3 fruit fly cellular contexts compared by ENCODE assay signal in the genomic region with DNA sequence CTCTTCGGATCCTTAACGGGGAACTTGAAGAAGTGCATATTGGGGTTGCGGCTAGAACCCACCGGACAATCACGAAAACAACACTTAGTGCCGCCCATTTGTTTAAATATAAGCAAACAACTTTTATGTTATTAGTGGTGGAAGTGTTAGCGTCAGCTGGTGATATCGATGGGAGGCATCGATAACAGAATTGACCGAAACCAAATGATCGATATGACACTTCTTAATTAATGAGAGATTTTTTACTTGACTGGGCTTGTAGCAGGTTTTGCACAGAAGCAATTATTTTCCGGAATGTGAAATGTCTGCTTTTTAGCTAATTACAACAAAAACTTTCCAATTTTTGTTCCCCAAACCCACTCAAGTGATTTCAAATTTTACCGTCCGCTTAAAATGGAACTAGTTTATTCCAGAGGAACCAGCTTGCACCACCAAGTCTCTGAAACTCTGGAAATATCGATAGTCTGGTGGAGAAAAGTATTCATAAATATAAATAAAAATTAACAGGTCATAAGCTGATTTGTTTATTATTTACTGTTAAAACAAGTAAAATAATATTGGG.
A peak's percentile ranks its signal among the peaks of the same experiment; 100 is the strongest.
TF ChIP-seq lines count a peak whose summit lies in the region.

A gene (minus strand): TSS at position 159 of the 562 bp plus-strand sequence.

- no peak for TF ChIP-seq CTCF in whole organism, embryonic (GFP tag; optimal IDR thresholded peaks at IDR 0.05; lab: Kevin White, UChicago)

TF ChIP-seq in whole organism, embryonic, 481 proteins besides CTCF, POLR2A, EP300 and RAD21 (continues in another document):
- TF ChIP-seq tna (GFP tag; IDR thresholded peaks at IDR 0.05; lab: Robert Waterston, UW; ENCODE audit: partially characterized antibody): peak; percentile 78
- peak; percentile 81 for TF ChIP-seq Dp (GFP tag; optimal IDR thresholded peaks at IDR 0.05; lab: Kevin White, UChicago)
- TF ChIP-seq BEAF-32 (GFP tag; optimal IDR thresholded peaks at IDR 0.05; lab: Kevin White, UChicago): peak; percentile 95
- no peak for TF ChIP-seq Dbx (GFP tag; IDR thresholded peaks at IDR 0.05; lab: Robert Waterston, UW)
- no peak for TF ChIP-seq CG4424 (GFP tag; optimal IDR thresholded peaks at IDR 0.05; lab: Kevin White, UChicago)
- TF ChIP-seq fu2 (GFP tag; optimal IDR thresholded peaks at IDR 0.05; lab: Kevin White, UChicago): no peak
- no peak for TF ChIP-seq ftz-f1 (GFP tag; optimal IDR thresholded peaks at IDR 0.05; lab: Kevin White, UChicago)
- TF ChIP-seq Chrac-16 (GFP tag; optimal IDR thresholded peaks at IDR 0.05; lab: Kevin White, UChicago): no peak
- peak; percentile 30; the same call in 1 of the 2 replicates for TF ChIP-seq CG6272 (GFP tag; IDR thresholded peaks at IDR 0.05; lab: Robert Waterston, UW)
- TF ChIP-seq Ets65A (GFP tag; lab: Kevin White, UChicago): peak; percentile 73
- TF ChIP-seq kay (GFP tag; optimal IDR thresholded peaks at IDR 0.05; lab: Kevin White, UChicago): no peak
- TF ChIP-seq inv (GFP tag; IDR thresholded peaks at IDR 0.05; lab: Robert Waterston, UW; ENCODE audit: partially characterized antibody): peak; percentile 86
- no peak for TF ChIP-seq CG3407 (GFP tag; optimal IDR thresholded peaks at IDR 0.05; lab: Kevin White, UChicago)
- peak; percentile 75 for TF ChIP-seq ato (GFP tag; IDR thresholded peaks at IDR 0.05; lab: Robert Waterston, UW; ENCODE audit: partially characterized antibody)
- TF ChIP-seq HLHmδ (GFP tag; optimal IDR thresholded peaks at IDR 0.05; lab: Kevin White, UChicago): no peak
- no peak for TF ChIP-seq repo (GFP tag; optimal IDR thresholded peaks at IDR 0.05; lab: Kevin White, UChicago)
- TF ChIP-seq row (GFP tag; IDR thresholded peaks at IDR 0.05; lab: Robert Waterston, UW): peak; percentile 50; the same call in 2 of the 3 replicates
- TF ChIP-seq CG12219 (GFP tag; optimal IDR thresholded peaks at IDR 0.05; lab: Kevin White, UChicago): no peak
- peak; percentile 91 for TF ChIP-seq knrl (GFP tag; IDR thresholded peaks at IDR 0.05; lab: Robert Waterston, UW; ENCODE audit: partially characterized antibody)
- TF ChIP-seq CG15514 (GFP tag; optimal IDR thresholded peaks at IDR 0.05; lab: Kevin White, UChicago): peak; percentile 99
- TF ChIP-seq mld (GFP tag; IDR thresholded peaks at IDR 0.05; lab: Robert Waterston, UW; ENCODE audit: partially characterized antibody): peak; percentile 75; the same call in 2 of the 3 replicates
- peak; percentile 87 for TF ChIP-seq amos (GFP tag; IDR thresholded peaks at IDR 0.05; lab: Robert Waterston, UW; ENCODE audit: partially characterized antibody)
- TF ChIP-seq CG13287 (GFP tag; IDR thresholded peaks at IDR 0.05; lab: Robert Waterston, UW; ENCODE audit: partially characterized antibody): peak; percentile 94
- TF ChIP-seq MESR4 (GFP tag; optimal IDR thresholded peaks at IDR 0.05; lab: Kevin White, UChicago): peak; percentile 20
- no peak for TF ChIP-seq CG10321 (GFP tag; IDR thresholded peaks at IDR 0.05; lab: Robert Waterston, UW)
- TF ChIP-seq CG14441 (GFP tag; IDR thresholded peaks at IDR 0.05; lab: Robert Waterston, UW): peak; percentile 36; the same call in 1 of the 2 replicates

TF ChIP-seq in whole organism, prepupa, 60 proteins besides CTCF, POLR2A, EP300 and RAD21:
- TF ChIP-seq CG6792 (GFP tag; optimal IDR thresholded peaks at IDR 0.05; lab: Kevin White, UChicago): no peak
- TF ChIP-seq fkh (GFP tag; optimal IDR thresholded peaks at IDR 0.05; lab: Kevin White, UChicago): peak; percentile 85
- TF ChIP-seq Smox (GFP tag; optimal IDR thresholded peaks at IDR 0.05; lab: Kevin White, UChicago): no peak
- TF ChIP-seq net (GFP tag; optimal IDR thresholded peaks at IDR 0.05; lab: Kevin White, UChicago): no peak
- no peak for TF ChIP-seq CG4318 (GFP tag; optimal IDR thresholded peaks at IDR 0.05; lab: Kevin White, UChicago)
- TF ChIP-seq Sox15 (GFP tag; optimal IDR thresholded peaks at IDR 0.05; lab: Kevin White, UChicago): no peak
- TF ChIP-seq CG3032 (tag; optimal IDR thresholded peaks at IDR 0.05; lab: Kevin White, UChicago): no peak
- no peak for TF ChIP-seq Sox14 (GFP tag; optimal IDR thresholded peaks at IDR 0.05; lab: Kevin White, UChicago)

TF ChIP-seq in whole organism, wandering third instar larva, 38 proteins besides CTCF, POLR2A, EP300 and RAD21:
- TF ChIP-seq Jra (GFP tag; optimal IDR thresholded peaks at IDR 0.05; lab: Kevin White, UChicago): peak; percentile 8
- TF ChIP-seq pan (optimal IDR thresholded peaks at IDR 0.05; lab: Kevin White, UChicago): no peak
- TF ChIP-seq Hr83 (GFP tag; optimal IDR thresholded peaks at IDR 0.05; lab: Kevin White, UChicago; ENCODE audit: poor library complexity, severe bottlenecking): peak; percentile 76
- no peak for TF ChIP-seq Sp1 (GFP tag; optimal IDR thresholded peaks at IDR 0.05; lab: Kevin White, UChicago)
- no peak for TF ChIP-seq dmrt93B (GFP tag; optimal IDR thresholded peaks at IDR 0.05; lab: Kevin White, UChicago)
- no peak for TF ChIP-seq OdsH (GFP tag; optimal IDR thresholded peaks at IDR 0.05; lab: Kevin White, UChicago)
